Worm (Caenorhabditis elegans) whole organism, young adult: ENCODE measurements around the gene snx-1.

Experiments used
- B0261.1 ChIP-seq: sonication (generic microtip); optimal IDR thresholded peaks from 2 replicates; lab custom pipeline; 2016; ENCODE audit warnings: mild to moderate bottlenecking, missing genetic modification characterization, moderate library complexity, missing compliant biosample characterization
- B0336.3 ChIP-seq: fragments of 200-800 bp; sonication (Bioruptor generic); IDR thresholded peaks from 2 replicates; pipeline ENCODE4 v1.3.6; 2022; ENCODE audit warnings: missing genetic modification characterization, missing compliant biosample characterization
- C06A6.2 ChIP-seq: fragments of 200-800 bp; sonication (Bioruptor generic); conservative IDR thresholded peaks from 2 replicates; pipeline ENCODE4 v1.3.6; 2022; ENCODE audit warnings: missing genetic modification characterization, missing compliant biosample characterization
- F33H1.4 ChIP-seq: fragments of 200-800 bp; sonication (Bioruptor generic); IDR thresholded peaks from 2 replicates; pipeline ENCODE4 v1.3.6; 2022; ENCODE audit warnings: missing genetic modification reagents, missing genetic modification characterization, missing compliant biosample characterization
- F55B11.4 ChIP-seq: sonication (generic microtip); optimal IDR thresholded peaks from 2 replicates; lab custom pipeline; 2016; ENCODE audit warnings: missing compliant biosample characterization, missing genetic modification characterization, borderline replicate concordance; ENCODE audit not compliant: insufficient read depth
- Y56A3A.18 ChIP-seq: fragments of 200-800 bp; sonication (Bioruptor generic); IDR thresholded peaks from 2 replicates; pipeline ENCODE4 v1.3.6; 2022; ENCODE audit warnings: missing genetic modification reagents, missing genetic modification characterization, missing compliant biosample characterization
- Y95B8A.8 ChIP-seq: fragments of 200-800 bp; sonication (Bioruptor generic); IDR thresholded peaks from 2 replicates; pipeline ENCODE4 v1.3.6; 2022; ENCODE audit warnings: missing genetic modification reagents, missing genetic modification characterization, missing compliant biosample characterization
- ama-1 ChIP-seq, 3 experiments: fragments of 150-350 bp in 1 of 3; sonication (generic microtip) in 2 of 3; optimal IDR thresholded peaks; 2 replicates each; lab custom pipeline; 2014 to 2018; ENCODE audit warnings: missing biosample characterization in 2 of 3, missing genetic modification characterization in 2 of 3, missing genetic modification reagents in 2 of 3
- aptf-2 ChIP-seq: fragments of 200-800 bp; sonication (Bioruptor generic); conservative IDR thresholded peaks from 2 replicates; pipeline ENCODE4 v1.3.6; 2022; ENCODE audit warnings: missing genetic modification reagents, missing genetic modification characterization, missing compliant biosample characterization
- aptf-3 ChIP-seq: fragments of 200-800 bp; sonication (Bioruptor generic); IDR thresholded peaks from 2 replicates; pipeline ENCODE4 v1.3.6; 2022; ENCODE audit warnings: missing genetic modification characterization, missing compliant biosample characterization
- attf-5 ChIP-seq: fragments of 200-800 bp; sonication (Bioruptor generic); optimal IDR thresholded peaks from 2 replicates; lab custom pipeline; 2018; ENCODE audit warnings: mild to moderate bottlenecking, missing genetic modification characterization, missing compliant biosample characterization
- attf-6 ChIP-seq: fragments of 200-800 bp; sonication (Bioruptor generic); IDR thresholded peaks from 2 replicates; pipeline ENCODE4 v1.3.6; 2022; ENCODE audit warnings: missing genetic modification reagents, missing genetic modification characterization, missing compliant biosample characterization
- cebp-1 ChIP-seq, 2 experiments: fragments of 200-800 bp in 1 of 2; sonication (Bioruptor generic) in 1 of 2; sonication (generic microtip) in 1 of 2; IDR thresholded peaks in 1 of 2; optimal IDR thresholded peaks in 1 of 2; 2 replicates each; pipeline versions ENCODE4 v1.3.6 to Lab custom; 2017 to 2022; ENCODE audit warnings: missing compliant biosample characterization in 2 of 2, missing genetic modification characterization in 2 of 2, mild to moderate bottlenecking in 1 of 2, missing genetic modification reagents in 1 of 2, moderate library complexity in 1 of 2
- ceh-27 ChIP-seq: fragments of 200-800 bp; sonication (Bioruptor generic); optimal IDR thresholded peaks from 2 replicates; lab custom pipeline; 2018; ENCODE audit warnings: mild to moderate bottlenecking, missing genetic modification characterization, moderate library complexity, missing compliant biosample characterization
- dox-1 ChIP-seq: fragments of 200-800 bp; sonication (Bioruptor generic); IDR thresholded peaks from 2 replicates; pipeline ENCODE4 v1.3.6; 2022; ENCODE audit warnings: missing genetic modification reagents, missing genetic modification characterization, missing compliant biosample characterization
- egrh-3 ChIP-seq: fragments of 200-800 bp; sonication (Bioruptor generic); IDR thresholded peaks from 2 replicates; pipeline ENCODE4 v1.3.6; 2022; ENCODE audit warnings: missing genetic modification reagents, missing genetic modification characterization, missing compliant biosample characterization
- ets-4 ChIP-seq: fragments of 200-800 bp; sonication (Bioruptor generic); optimal IDR thresholded peaks from 2 replicates; lab custom pipeline; 2018; ENCODE audit warnings: mild to moderate bottlenecking, missing genetic modification characterization, missing compliant biosample characterization
- hmg-1.2 ChIP-seq: fragments of 200-800 bp; sonication (Bioruptor generic); IDR thresholded peaks from 2 replicates; pipeline ENCODE4 v1.3.6; 2022; ENCODE audit warnings: missing genetic modification reagents, missing genetic modification characterization, missing compliant biosample characterization
- hsf-1 ChIP-seq: fragments of 200-800 bp; sonication (Bioruptor generic); IDR thresholded peaks from 2 replicates; pipeline ENCODE4 v1.3.6; 2022; ENCODE audit warnings: missing genetic modification reagents, missing genetic modification characterization, missing compliant biosample characterization
- lag-1 ChIP-seq: fragments of 200-800 bp; sonication (Bioruptor generic); IDR thresholded peaks from 2 replicates; pipeline ENCODE4 v1.3.6; 2022; ENCODE audit warnings: missing genetic modification reagents, missing genetic modification characterization, missing compliant biosample characterization
- let-526 ChIP-seq: fragments of 200-800 bp; sonication (Bioruptor generic); IDR thresholded peaks from 2 replicates; pipeline ENCODE4 v1.3.6; 2022; ENCODE audit warnings: missing genetic modification reagents, missing genetic modification characterization, missing compliant biosample characterization
- let-607 ChIP-seq, 2 experiments: fragments of 200-800 bp in 1 of 2; sonication (Bioruptor generic) in 1 of 2; sonication (generic microtip) in 1 of 2; optimal IDR thresholded peaks; 2 replicates each; lab custom pipeline; 2016 to 2018; ENCODE audit warnings: mild to moderate bottlenecking in 2 of 2, missing compliant biosample characterization in 2 of 2, missing genetic modification characterization in 2 of 2, moderate library complexity in 2 of 2, missing genotype in 1 of 2
- lin-35 ChIP-seq, 3 experiments: fragments of 150-350 bp in 2 of 3; sonication (generic microtip) in 1 of 3; optimal IDR thresholded peaks; 2 replicates each; lab custom pipeline; 2014 to 2018; ENCODE audit warnings: missing biosample characterization in 3 of 3, missing genetic modification characterization in 3 of 3, missing genetic modification reagents in 3 of 3
- lin-40 ChIP-seq: sonication (generic microtip); optimal IDR thresholded peaks from 2 replicates; lab custom pipeline; 2016; ENCODE audit warnings: missing genetic modification characterization, mild to moderate bottlenecking, missing compliant biosample characterization, missing genotype, missing genetic modification reagents
- lin-54 ChIP-seq: fragments of 200-800 bp; sonication (Bioruptor generic); optimal IDR thresholded peaks from 2 replicates; lab custom pipeline; 2018; ENCODE audit warnings: mild to moderate bottlenecking, missing genetic modification characterization, missing compliant biosample characterization
- lir-1 ChIP-seq: fragments of 200-800 bp; sonication (Bioruptor generic); conservative IDR thresholded peaks from 2 replicates; pipeline ENCODE4 v1.3.6; 2022; ENCODE audit warnings: missing genetic modification reagents, missing genetic modification characterization, missing compliant biosample characterization
- mcd-1 ChIP-seq: fragments of 200-800 bp; sonication (Bioruptor generic); IDR thresholded peaks from 2 replicates; pipeline ENCODE4 v1.3.6; 2022; ENCODE audit warnings: missing genetic modification reagents, missing genetic modification characterization, missing compliant biosample characterization
- nhr-120 ChIP-seq: fragments of 200-800 bp; sonication (Bioruptor generic); IDR thresholded peaks from 2 replicates; pipeline ENCODE4 v1.3.6; 2022; ENCODE audit warnings: missing genetic modification characterization, missing compliant biosample characterization
- nhr-80 ChIP-seq: sonication (generic microtip); optimal IDR thresholded peaks from 2 replicates; lab custom pipeline; 2016; ENCODE audit warnings: missing genetic modification characterization, missing compliant biosample characterization
- nhr-90 ChIP-seq: sonication (generic microtip); optimal IDR thresholded peaks from 2 replicates; lab custom pipeline; 2016; ENCODE audit warnings: missing genotype, mild to moderate bottlenecking, missing genetic modification characterization, missing compliant biosample characterization
- pbrm-1 ChIP-seq: fragments of 200-800 bp; sonication (Bioruptor generic); IDR thresholded peaks from 2 replicates; pipeline ENCODE4 v1.3.6; 2022; ENCODE audit warnings: missing genetic modification reagents, missing genetic modification characterization, missing compliant biosample characterization
- pha-4 ChIP-seq: fragments of 150-350 bp; sonication (generic microtip); optimal IDR thresholded peaks from 2 replicates; lab custom pipeline; 2014; ENCODE audit warnings: missing biosample characterization, missing genetic modification reagents, missing genetic modification characterization
- rpc-1 ChIP-seq, 2 experiments: fragments of 150-350 bp in 1 of 2; sonication (generic microtip) in 1 of 2; optimal IDR thresholded peaks; 2 replicates each; lab custom pipeline; 2014 to 2018; ENCODE audit warnings: missing biosample characterization in 1 of 2, missing genetic modification characterization in 1 of 2, missing genetic modification reagents in 1 of 2, missing genotype in 1 of 2
- sdz-38 ChIP-seq: sonication (generic microtip); optimal IDR thresholded peaks from 2 replicates; lab custom pipeline; 2016; ENCODE audit warnings: missing genotype, missing genetic modification characterization, missing compliant biosample characterization
- snpc-4 ChIP-seq, 5 experiments: fragments of 150-350 bp in 1 of 5; sonication (generic microtip) in 4 of 5; optimal IDR thresholded peaks; 2 replicates each; lab custom pipeline; 2014 to 2018; ENCODE audit warnings: missing genetic modification characterization in 5 of 5, missing biosample characterization in 3 of 5, antibody characterized with exemption in 2 of 5, mild to moderate bottlenecking in 2 of 5, missing compliant biosample characterization in 2 of 5, missing genotype in 2 of 5, moderate library complexity in 2 of 5, missing genetic modification reagents in 1 of 5
- unc-62 ChIP-seq: fragments of 150-350 bp; optimal IDR thresholded peaks from 2 replicates; lab custom pipeline; 2014; ENCODE audit warnings: missing biosample characterization, missing genetic modification reagents, missing genetic modification characterization
- zfh-2 ChIP-seq: fragments of 200-800 bp; sonication (Bioruptor generic); conservative IDR thresholded peaks from 2 replicates; pipeline ENCODE4 v1.3.6; 2022; ENCODE audit warnings: missing genetic modification reagents, missing genetic modification characterization, missing compliant biosample characterization
- ztf-3 ChIP-seq: fragments of 200-800 bp; sonication (Bioruptor generic); optimal IDR thresholded peaks from 2 replicates; lab custom pipeline; 2018; ENCODE audit warnings: mild to moderate bottlenecking, missing genetic modification characterization, missing compliant biosample characterization

The snx-1 gene

DNA sequence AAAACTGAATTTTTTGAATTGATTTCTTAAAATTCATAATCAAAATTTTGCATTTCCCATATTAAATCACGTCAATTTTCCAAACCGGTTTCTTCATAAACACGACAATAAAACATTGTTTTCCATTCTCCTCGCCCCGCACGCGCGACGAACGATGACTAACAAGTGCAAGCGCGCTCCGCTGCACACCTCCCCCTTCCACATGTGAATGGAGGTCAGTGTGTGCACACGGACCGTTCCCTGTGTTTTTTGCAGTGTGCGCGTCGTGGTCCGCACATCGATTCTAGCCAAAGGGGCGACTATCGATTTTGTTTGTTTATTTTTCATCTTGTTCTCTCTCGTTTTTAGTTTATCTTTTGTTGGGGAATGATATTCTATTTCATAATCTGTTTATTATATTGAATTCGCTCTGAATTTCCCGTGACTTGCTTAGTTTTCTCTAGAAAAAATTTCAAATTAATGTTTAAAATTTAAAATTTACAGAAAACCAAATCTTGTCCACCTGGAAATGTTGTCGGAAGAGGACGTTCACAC is at the start of gene snx-1:
snx-1 (plus strand) TSS at position 484 of the 534 bp plus-strand sequence.
- peak; percentile 43; the same call in 1 of the 2 replicates for TF ChIP-seq cebp-1 (GFP tag; IDR thresholded peaks at IDR 0.05; lab: Robert Waterston, UW)
- TF ChIP-seq cebp-1 (tag; optimal IDR thresholded peaks at IDR 0.05; lab: Kevin White, UChicago), result peak; percentile 65
- peak; percentile 71 for TF ChIP-seq attf-5
- no peak for TF ChIP-seq snpc-4 (GFP tag; optimal IDR thresholded peaks at IDR 0.05; lab: Kevin White, UChicago)
- TF ChIP-seq snpc-4 (tag; optimal IDR thresholded peaks at IDR 0.05; lab: Kevin White, UChicago), result peak in 2 of 4 experiments; percentile 17 to 36
- peak; percentile 73 for TF ChIP-seq egrh-3 (GFP tag; lab: Robert Waterston, UW)
- peak; percentile 33 for TF ChIP-seq lin-40 (tag; lab: Kevin White, UChicago)
- no peak for TF ChIP-seq nhr-90
- no peak for TF ChIP-seq attf-6 (GFP tag; lab: Robert Waterston, UW)
- TF ChIP-seq Y95B8A.8 (GFP tag; lab: Robert Waterston, UW), result no peak
- no peak for TF ChIP-seq hsf-1 (GFP tag; lab: Robert Waterston, UW)
- no peak for TF ChIP-seq let-526 (GFP tag; lab: Robert Waterston, UW)
- TF ChIP-seq pha-4 (tag; lab: Kevin White, UChicago), result peak; percentile 5
- TF ChIP-seq F55B11.4, result no peak
- TF ChIP-seq ztf-3 (GFP tag; lab: Kevin White, UChicago), result no peak
- TF ChIP-seq rpc-1 (optimal IDR thresholded peaks at IDR 0.05; lab: Kevin White, UChicago), result no peak
- no peak for TF ChIP-seq rpc-1 (tag; optimal IDR thresholded peaks at IDR 0.05; lab: Kevin White, UChicago)
- TF ChIP-seq hmg-1.2, result peak; percentile 40; the same call in 1 of the 2 replicates
- peak; percentile 40 for TF ChIP-seq ceh-27 (GFP tag; lab: Kevin White, UChicago)
- no peak for TF ChIP-seq F33H1.4 (GFP tag; lab: Robert Waterston, UW)
- TF ChIP-seq sdz-38 (tag; lab: Kevin White, UChicago), result no peak
- TF ChIP-seq ets-4, result no peak
- TF ChIP-seq unc-62 (GFP tag; lab: Kevin White, UChicago), result no peak
- peak; percentile 23; the same call in 1 of the 2 replicates for TF ChIP-seq pbrm-1 (GFP tag; lab: Robert Waterston, UW)
- 0 out of 2 replicates have a peak, but pooled peaks have one; percentile 19 for TF ChIP-seq B0336.3
- no peak for TF ChIP-seq C06A6.2 (GFP tag; lab: Robert Waterston, UW)
- peak; percentile 60 to 73 for TF ChIP-seq let-607 (tag; optimal IDR thresholded peaks at IDR 0.05; lab: Kevin White, UChicago)
- TF ChIP-seq mcd-1 (GFP tag; lab: Robert Waterston, UW), result peak; percentile 90
- TF ChIP-seq dox-1, result peak; percentile 76; the same call in 1 of the 2 replicates
- TF ChIP-seq ama-1 (optimal IDR thresholded peaks at IDR 0.05; lab: Kevin White, UChicago), result no peak
- TF ChIP-seq ama-1 (GFP tag; optimal IDR thresholded peaks at IDR 0.05; lab: Kevin White, UChicago), result no peak
- TF ChIP-seq Y56A3A.18 (GFP tag; lab: Robert Waterston, UW), result no peak
- peak; percentile 85 for TF ChIP-seq nhr-80 (tag; lab: Kevin White, UChicago)
- no peak for TF ChIP-seq nhr-120 (GFP tag; lab: Robert Waterston, UW)
- no peak for TF ChIP-seq aptf-3
- peak; percentile 68 for TF ChIP-seq zfh-2 (GFP tag; lab: Robert Waterston, UW)

DNA sequence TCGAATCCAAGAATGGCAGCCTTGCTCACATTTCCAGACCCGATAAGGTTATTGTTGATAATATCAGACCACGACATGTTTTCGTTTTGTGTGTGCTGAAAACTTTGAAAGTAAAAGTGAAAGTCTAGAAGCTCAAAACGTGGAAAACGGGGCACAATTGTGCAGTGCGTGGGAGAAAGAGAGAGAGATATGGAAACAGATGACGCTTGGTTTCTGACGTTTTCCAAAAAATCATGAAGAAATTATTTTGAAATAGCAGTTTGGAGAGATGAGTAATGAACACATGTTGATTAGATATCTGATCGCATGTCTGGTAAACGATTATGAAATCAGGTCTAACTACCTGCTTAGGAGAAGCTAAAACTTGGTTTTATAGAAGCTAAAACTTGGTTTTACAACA is 48.2 kb upstream of the snx-1 start, which contains the start of gene pfn-3:
pfn-3 (minus strand) TSS at position 101 of the 400 bp plus-strand sequence.
- TF ChIP-seq lir-1 (GFP tag; lab: Robert Waterston, UW), result no peak
- TF ChIP-seq dox-1, result no peak
- TF ChIP-seq lin-54 (GFP tag; lab: Kevin White, UChicago), result no peak
- no peak for TF ChIP-seq lag-1 (GFP tag; lab: Robert Waterston, UW)
- no peak for TF ChIP-seq cebp-1 (GFP tag; IDR thresholded peaks at IDR 0.05; lab: Robert Waterston, UW)
- TF ChIP-seq cebp-1 (tag; optimal IDR thresholded peaks at IDR 0.05; lab: Kevin White, UChicago), result peak; percentile 41
- TF ChIP-seq B0261.1 (tag; lab: Kevin White, UChicago), result no peak
- TF ChIP-seq hsf-1 (GFP tag; lab: Robert Waterston, UW), result no peak
- TF ChIP-seq lin-35 (GFP tag; optimal IDR thresholded peaks at IDR 0.05; lab: Kevin White, UChicago), result no peak
- TF ChIP-seq aptf-2 (GFP tag; lab: Robert Waterston, UW), result no peak
